Worm (Caenorhabditis elegans) whole organism, young adult: ENCODE results near the gene flp-5.
A peak's percentile ranks its signal among the peaks of the same experiment; 100 is the strongest.

ENCODE experiments used
- B0019.2 ChIP-seq: fragments of 200-800 bp; sonication (Bioruptor generic); conservative IDR thresholded peaks from 2 replicates; pipeline ENCODE4 v1.3.6; 2022; ENCODE audit warnings: missing genetic modification reagents, missing genetic modification characterization, missing compliant biosample characterization
- C17E4.6 ChIP-seq: fragments of 200-800 bp; sonication (Bioruptor generic); IDR thresholded peaks from 2 replicates; pipeline ENCODE4 v1.3.6; 2022; ENCODE audit warnings: missing genetic modification reagents, missing genetic modification characterization, missing compliant biosample characterization
- D2030.7 ChIP-seq: fragments of 200-800 bp; sonication (Bioruptor generic); IDR thresholded peaks from 2 replicates; pipeline ENCODE4 v1.3.6; 2022; ENCODE audit warnings: missing genetic modification reagents, missing genetic modification characterization, missing compliant biosample characterization
- F52B5.7 ChIP-seq: sonication (generic microtip); optimal IDR thresholded peaks from 2 replicates; lab custom pipeline; 2016; ENCODE audit warnings: mild to moderate bottlenecking, missing genetic modification characterization, missing compliant biosample characterization
- F55B11.4 ChIP-seq: sonication (generic microtip); optimal IDR thresholded peaks from 2 replicates; lab custom pipeline; 2016; ENCODE audit warnings: missing compliant biosample characterization, missing genetic modification characterization, borderline replicate concordance; ENCODE audit not compliant: insufficient read depth
- F57A8.1 ChIP-seq: fragments of 200-800 bp; sonication (Bioruptor generic); optimal IDR thresholded peaks from 2 replicates; lab custom pipeline; 2018; ENCODE audit warnings: mild to moderate bottlenecking, missing genetic modification characterization, moderate library complexity, missing compliant biosample characterization
- K12H6.12 ChIP-seq: fragments of 200-800 bp; sonication (Bioruptor generic); optimal IDR thresholded peaks from 2 replicates; lab custom pipeline; 2018; ENCODE audit warnings: mild to moderate bottlenecking, missing genetic modification characterization, missing compliant biosample characterization
- T26A5.8 ChIP-seq: sonication (generic microtip); optimal IDR thresholded peaks from 2 replicates; lab custom pipeline; 2016; ENCODE audit warnings: missing genetic modification characterization, missing compliant biosample characterization
- Y56A3A.18 ChIP-seq: fragments of 200-800 bp; sonication (Bioruptor generic); IDR thresholded peaks from 2 replicates; pipeline ENCODE4 v1.3.6; 2022; ENCODE audit warnings: missing genetic modification reagents, missing genetic modification characterization, missing compliant biosample characterization
- Y67H2A.10 ChIP-seq: fragments of 200-800 bp; sonication (Bioruptor generic); conservative IDR thresholded peaks from 2 replicates; pipeline ENCODE4 v1.3.6; 2022; ENCODE audit warnings: missing genetic modification reagents, missing genetic modification characterization, missing compliant biosample characterization
- akir-1 ChIP-seq: fragments of 200-800 bp; sonication (Bioruptor generic); optimal IDR thresholded peaks from 2 replicates; lab custom pipeline; 2018; ENCODE audit warnings: mild to moderate bottlenecking, missing genetic modification characterization, moderate library complexity, missing compliant biosample characterization
- aptf-2 ChIP-seq: fragments of 200-800 bp; sonication (Bioruptor generic); conservative IDR thresholded peaks from 2 replicates; pipeline ENCODE4 v1.3.6; 2022; ENCODE audit warnings: missing genetic modification reagents, missing genetic modification characterization, missing compliant biosample characterization
- aptf-3 ChIP-seq: fragments of 200-800 bp; sonication (Bioruptor generic); IDR thresholded peaks from 2 replicates; pipeline ENCODE4 v1.3.6; 2022; ENCODE audit warnings: missing genetic modification characterization, missing compliant biosample characterization
- athp-1 ChIP-seq: sonication (generic microtip); optimal IDR thresholded peaks from 2 replicates; lab custom pipeline; 2017; ENCODE audit warnings: mild to moderate bottlenecking, missing genetic modification characterization, missing compliant biosample characterization
- attf-5 ChIP-seq: fragments of 200-800 bp; sonication (Bioruptor generic); optimal IDR thresholded peaks from 2 replicates; lab custom pipeline; 2018; ENCODE audit warnings: mild to moderate bottlenecking, missing genetic modification characterization, missing compliant biosample characterization
- ceh-40 ChIP-seq: fragments of 200-800 bp; sonication (Bioruptor generic); IDR thresholded peaks from 2 replicates; pipeline ENCODE4 v1.3.6; 2022; ENCODE audit warnings: missing genetic modification characterization, missing compliant biosample characterization
- ceh-91 ChIP-seq: fragments of 200-800 bp; sonication (Bioruptor generic); IDR thresholded peaks from 2 replicates; pipeline ENCODE4 v1.3.6; 2022; ENCODE audit warnings: missing genetic modification reagents, missing genetic modification characterization, missing compliant biosample characterization
- dox-1 ChIP-seq: fragments of 200-800 bp; sonication (Bioruptor generic); IDR thresholded peaks from 2 replicates; pipeline ENCODE4 v1.3.6; 2022; ENCODE audit warnings: missing genetic modification reagents, missing genetic modification characterization, missing compliant biosample characterization
- dpff-1 ChIP-seq: sonication (generic microtip); optimal IDR thresholded peaks from 2 replicates; lab custom pipeline; 2017; ENCODE audit warnings: mild to moderate bottlenecking, missing genetic modification characterization, missing compliant biosample characterization
- egl-44 ChIP-seq: fragments of 200-800 bp; sonication (Bioruptor generic); IDR thresholded peaks from 2 replicates; pipeline ENCODE4 v1.3.6; 2022; ENCODE audit warnings: missing genetic modification reagents, missing genetic modification characterization, missing compliant biosample characterization
- hlh-12 ChIP-seq: sonication (generic microtip); optimal IDR thresholded peaks from 2 replicates; lab custom pipeline; 2016; ENCODE audit warnings: missing genetic modification characterization, missing compliant biosample characterization
- hlh-26 ChIP-seq: fragments of 200-800 bp; sonication (Bioruptor generic); conservative IDR thresholded peaks from 2 replicates; pipeline ENCODE4 v1.3.6; 2022; ENCODE audit warnings: missing genetic modification reagents, missing genetic modification characterization, missing compliant biosample characterization
- lin-40 ChIP-seq: sonication (generic microtip); optimal IDR thresholded peaks from 2 replicates; lab custom pipeline; 2016; ENCODE audit warnings: missing genetic modification characterization, mild to moderate bottlenecking, missing compliant biosample characterization, missing genotype, missing genetic modification reagents
- lin-54 ChIP-seq: fragments of 200-800 bp; sonication (Bioruptor generic); optimal IDR thresholded peaks from 2 replicates; lab custom pipeline; 2018; ENCODE audit warnings: mild to moderate bottlenecking, missing genetic modification characterization, missing compliant biosample characterization
- mcd-1 ChIP-seq: fragments of 200-800 bp; sonication (Bioruptor generic); IDR thresholded peaks from 2 replicates; pipeline ENCODE4 v1.3.6; 2022; ENCODE audit warnings: missing genetic modification reagents, missing genetic modification characterization, missing compliant biosample characterization
- nfyb-1 ChIP-seq: fragments of 200-800 bp; sonication (Bioruptor generic); IDR thresholded peaks from 2 replicates; pipeline ENCODE4 v1.3.6; 2022; ENCODE audit warnings: missing genetic modification reagents, missing genetic modification characterization, missing compliant biosample characterization
- nhr-120 ChIP-seq: fragments of 200-800 bp; sonication (Bioruptor generic); IDR thresholded peaks from 2 replicates; pipeline ENCODE4 v1.3.6; 2022; ENCODE audit warnings: missing genetic modification characterization, missing compliant biosample characterization
- rec-8 ChIP-seq, 2 experiments: sonication (generic microtip); optimal IDR thresholded peaks; 2 replicates each; lab custom pipeline; 2016; ENCODE audit warnings: mild to moderate bottlenecking in 2 of 2, missing genetic modification characterization in 2 of 2, missing genetic modification reagents in 2 of 2, missing genotype in 2 of 2, missing biosample characterization in 1 of 2, missing compliant biosample characterization in 1 of 2, moderate library complexity in 1 of 2
- sdz-38 ChIP-seq: sonication (generic microtip); optimal IDR thresholded peaks from 2 replicates; lab custom pipeline; 2016; ENCODE audit warnings: missing genotype, missing genetic modification characterization, missing compliant biosample characterization
- snpc-1.1 ChIP-seq: sonication (generic microtip); optimal IDR thresholded peaks from 2 replicates; lab custom pipeline; 2017; ENCODE audit warnings: missing genetic modification characterization, mild to moderate bottlenecking, missing compliant biosample characterization, antibody characterized with exemption, moderate library complexity, missing genotype, missing genetic modification reagents; ENCODE audit not compliant: insufficient read depth
- snpc-1.3 ChIP-seq: sonication (generic microtip); optimal IDR thresholded peaks from 2 replicates; lab custom pipeline; 2017; ENCODE audit warnings: missing genetic modification characterization, mild to moderate bottlenecking, missing compliant biosample characterization, antibody characterized with exemption, moderate library complexity, missing genotype, missing genetic modification reagents; ENCODE audit not compliant: insufficient read depth
- ztf-26 ChIP-seq: sonication (generic microtip); optimal IDR thresholded peaks from 2 replicates; lab custom pipeline; 2017; ENCODE audit warnings: missing genetic modification characterization, missing compliant biosample characterization
- ztf-6 ChIP-seq: fragments of 200-800 bp; sonication (Bioruptor generic); IDR thresholded peaks from 2 replicates; pipeline ENCODE4 v1.3.6; 2022; ENCODE audit warnings: missing genetic modification reagents, missing genetic modification characterization, missing compliant biosample characterization

Gene flp-5

DNA sequence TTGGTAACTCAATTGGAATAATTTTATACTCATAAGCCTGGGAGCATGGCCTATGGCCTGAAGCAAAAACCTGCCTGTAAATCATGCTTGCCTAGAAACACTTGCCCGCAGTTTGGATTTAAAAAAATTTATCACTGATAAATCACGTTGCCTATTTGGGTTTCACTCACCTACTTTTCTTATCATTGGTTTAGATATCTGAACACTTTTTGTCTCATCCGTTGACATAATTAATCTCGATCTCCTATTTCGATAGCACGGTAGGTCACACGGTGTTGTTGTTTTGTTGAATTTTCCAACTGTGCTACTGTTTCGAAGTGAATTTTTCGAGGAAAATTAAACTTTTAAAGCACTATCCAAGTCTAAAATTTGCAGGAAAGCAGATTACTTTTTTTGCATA lies 21.0 kb upstream of the flp-5 start:
- no peak for TF ChIP-seq C17E4.6 (GFP tag; lab: Robert Waterston, UW)
- TF ChIP-seq aptf-3 (GFP tag; lab: Robert Waterston, UW), result no peak
- no peak for TF ChIP-seq attf-5 (GFP tag; lab: Kevin White, UChicago)
- no peak for TF ChIP-seq athp-1
- no peak for TF ChIP-seq ceh-91 (GFP tag; lab: Robert Waterston, UW)
- TF ChIP-seq snpc-1.3 (tag; lab: Kevin White, UChicago), result no peak
- no peak for TF ChIP-seq dpff-1
- TF ChIP-seq ceh-40 (GFP tag; lab: Robert Waterston, UW), result no peak
- no peak for TF ChIP-seq rec-8 (tag; optimal IDR thresholded peaks at IDR 0.05; lab: Kevin White, UChicago)
- no peak for TF ChIP-seq lin-54 (GFP tag; lab: Kevin White, UChicago)
- TF ChIP-seq egl-44 (GFP tag; lab: Robert Waterston, UW), result no peak

DNA sequence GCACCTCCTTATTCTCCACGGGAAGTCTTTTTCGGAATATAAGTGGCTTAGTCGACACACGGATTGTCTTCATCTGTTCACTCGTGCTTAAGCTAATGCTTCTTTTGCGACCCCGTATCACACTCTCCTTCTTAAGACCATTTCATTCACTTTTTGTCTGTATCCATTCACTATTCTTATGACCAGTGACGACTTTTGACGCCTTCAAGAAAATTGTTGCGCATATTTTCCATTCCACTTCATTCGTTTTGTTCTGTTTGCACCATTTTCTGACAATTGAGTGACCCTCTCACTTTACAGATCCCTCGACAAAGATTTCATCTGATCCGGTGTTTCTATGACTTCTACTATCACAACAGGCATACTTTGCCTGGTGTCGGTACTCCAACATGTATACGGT lies 20.5 kb upstream of the flp-5 start, which contains the start of gene H03E18.1:
Gene H03E18.1 (plus strand): TSS at position 301 of the 400 bp plus-strand sequence.
- TF ChIP-seq B0019.2 (no peak), F52B5.7 (tag; lab: Kevin White, UChicago) (no peak), C17E4.6 (GFP tag; lab: Robert Waterston, UW) (no peak), akir-1 (no peak), Y56A3A.18 (GFP tag; lab: Robert Waterston, UW) (no peak), attf-5 (GFP tag; lab: Kevin White, UChicago) (no peak), aptf-2 (GFP tag; lab: Robert Waterston, UW) (no peak), nfyb-1 (GFP tag; lab: Robert Waterston, UW) (no peak), sdz-38 (tag; lab: Kevin White, UChicago) (no peak), F55B11.4 (tag; lab: Kevin White, UChicago) (no peak)

DNA sequence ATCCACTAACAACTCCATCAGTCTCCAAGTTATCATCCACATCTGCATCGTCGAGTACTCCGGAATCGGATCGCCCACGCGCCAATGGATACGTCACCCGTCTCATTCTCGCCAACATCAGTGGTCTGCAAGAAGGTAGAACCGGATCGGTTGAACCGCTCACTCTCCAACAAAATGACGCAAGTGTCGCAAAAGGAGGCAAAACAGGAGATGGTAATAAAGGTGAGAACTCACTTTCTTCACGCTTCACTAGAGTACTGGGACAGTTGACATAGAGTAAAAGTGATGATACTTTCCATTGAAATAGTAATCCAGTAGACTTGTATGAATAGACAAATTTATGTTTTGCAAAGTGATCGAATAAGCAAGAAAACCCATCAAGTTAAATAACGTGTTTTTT lies 19.0 kb upstream of the flp-5 start:
- TF ChIP-seq Y56A3A.18 (GFP tag; lab: Robert Waterston, UW) (no peak), nhr-120 (GFP tag; lab: Robert Waterston, UW) (0 out of 2 replicates have a peak, but pooled peaks have one; percentile 78)

DNA sequence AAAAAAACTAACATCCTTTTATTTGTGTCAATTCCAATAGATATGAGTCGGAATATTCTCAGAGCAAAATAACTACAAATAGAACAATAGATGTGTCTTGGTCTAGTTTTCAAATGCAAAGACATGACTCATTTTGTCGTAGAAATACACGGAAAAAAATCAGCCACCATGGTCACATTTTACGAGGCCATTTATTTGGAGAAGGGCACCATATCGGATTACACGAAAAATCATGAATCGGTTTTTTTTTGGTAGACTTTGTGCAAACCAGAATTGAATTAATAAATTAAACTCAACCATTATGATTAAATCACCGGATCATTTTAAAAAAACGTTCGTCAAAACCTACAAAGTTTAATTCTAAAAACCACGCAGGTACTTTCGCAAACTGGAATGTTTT lies 7.6 kb upstream of the flp-5 start, which contains the start of gene H03E18.2:
Gene H03E18.2 (minus strand): TSS at position 101 of the 400 bp plus-strand sequence.
- TF ChIP-seq mcd-1 (GFP tag; lab: Robert Waterston, UW) (no peak), ztf-26 (tag; lab: Kevin White, UChicago) (no peak), snpc-1.1 (tag; lab: Kevin White, UChicago) (no peak), Y67H2A.10 (GFP tag; lab: Robert Waterston, UW) (no peak), D2030.7 (GFP tag; lab: Robert Waterston, UW) (no peak), ztf-6 (GFP tag; lab: Robert Waterston, UW) (no peak), lin-40 (tag; lab: Kevin White, UChicago) (no peak), hlh-12 (tag; lab: Kevin White, UChicago) (no peak), T26A5.8 (tag; lab: Kevin White, UChicago) (no peak), hlh-26 (no peak), dox-1 (no peak), F57A8.1 (GFP tag; lab: Kevin White, UChicago) (no peak), aptf-3 (GFP tag; lab: Robert Waterston, UW) (no peak), K12H6.12 (tag; lab: Kevin White, UChicago) (no peak)
